Worm (Caenorhabditis elegans): Measurements from ENCODE around the gene sod-4.
"Not testable (repeated sequence)": the region's sequence is repeated elsewhere in the genome, so short reads cannot be mapped to it uniquely, and the experiment has no call there.

Gene sod-4

ce11 chrIII:9449351-9449750 lies 50.8 kb downstream of the sod-4 start:
- TF ChIP-seq snpc-4 (GFP tag; optimal IDR thresholded peaks at IDR 0.05) = not testable (repeated sequence)
- TF ChIP-seq snpc-4 (tag; optimal IDR thresholded peaks at IDR 0.05) (peak in 2 of 4 experiments; percentile 81 to 86), snpc-1.1 (tag; optimal IDR thresholded peaks at IDR 0.05; ENCODE audit: insufficient read depth) (peak; percentile 76), rpc-1 (optimal IDR thresholded peaks at IDR 0.05) (peak; percentile 32), rpc-1 (tag; optimal IDR thresholded peaks at IDR 0.05) (peak; percentile 64), tbp1 (GFP tag; optimal IDR thresholded peaks at IDR 0.05) (peak; percentile 53)

ce11 chrIII:9447634-9448033 lies 52.5 kb downstream of the sod-4 start:
- TF ChIP-seq tbp1 (GFP tag; optimal IDR thresholded peaks at IDR 0.05) (peak; percentile 33), snpc-4 (tag; optimal IDR thresholded peaks at IDR 0.05) (peak in 2 of 4 experiments; percentile 82 to 88), rpc-1 (optimal IDR thresholded peaks at IDR 0.05) (peak; percentile 23), rpc-1 (tag; optimal IDR thresholded peaks at IDR 0.05) (peak; percentile 61)
- not testable (repeated sequence) for TF ChIP-seq snpc-4 (GFP tag; optimal IDR thresholded peaks at IDR 0.05)

Data from whole organism, young adult.